Worm (Caenorhabditis elegans): ENCODE results near the gene ast-1.

The ast-1 gene

DNA sequence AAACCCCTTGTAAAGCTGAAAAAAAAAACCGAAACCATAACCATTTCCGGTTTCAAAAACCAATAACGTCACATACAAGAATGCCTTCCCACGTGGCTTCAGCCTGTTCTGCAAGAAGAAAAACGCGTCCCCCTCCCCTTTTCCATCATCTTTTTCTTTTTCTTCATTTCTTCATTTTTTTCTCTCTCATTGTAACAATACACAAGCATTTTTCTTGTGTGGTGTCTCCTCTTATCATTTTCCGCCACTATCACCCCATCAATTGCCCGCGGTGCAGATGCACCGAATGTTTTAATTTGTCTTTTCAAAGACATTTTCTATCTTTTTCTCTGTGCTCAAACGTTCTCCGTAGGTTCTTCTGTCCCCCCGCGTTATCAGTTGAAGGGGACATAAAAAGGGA lies 46.0 kb downstream of the ast-1 start:
- TF ChIP-seq fos-1 (tag; optimal IDR thresholded peaks at IDR 0.05) (peak; percentile 96), blmp-1 (tag; optimal IDR thresholded peaks at IDR 0.05; ENCODE audit: insufficient read depth) (peak; percentile 71), nhr-25 (tag; optimal IDR thresholded peaks at IDR 0.05) (peak; percentile 86), mbf-1 (tag; optimal IDR thresholded peaks at IDR 0.05) (no peak), mdl-1 (tag; optimal IDR thresholded peaks at IDR 0.05) (peak; percentile 29 to 64), ZK546.5 (tag; optimal IDR thresholded peaks at IDR 0.05) (no peak), C34F6.9 (tag; optimal IDR thresholded peaks at IDR 0.05) (peak; percentile 30), sma-9 (GFP tag; optimal IDR thresholded peaks at IDR 0.05) (peak; percentile 100), sma-9 (tag; optimal IDR thresholded peaks at IDR 0.05) (no peak), lsy-2 (tag; optimal IDR thresholded peaks at IDR 0.05) (peak in 1 of 2 experiments; percentile 71), lin-13 (GFP tag; optimal IDR thresholded peaks at IDR 0.05) (peak; percentile 60), egl-27 (tag; optimal IDR thresholded peaks at IDR 0.05) (peak; percentile 73), nhr-6 (tag; optimal IDR thresholded peaks at IDR 0.05) (peak; percentile 43), elt-3 (tag; optimal IDR thresholded peaks at IDR 0.05) (no peak), ztf-1 (GFP tag; conservative IDR thresholded peaks at IDR 0.05) (no peak), nhr-129 (tag; optimal IDR thresholded peaks at IDR 0.05) (peak; percentile 60), Y55F3AM.14 (GFP tag; optimal IDR thresholded peaks at IDR 0.05) (no peak), gmeb-1 (tag; optimal IDR thresholded peaks at IDR 0.05) (peak; percentile 74), ztf-4 (tag; optimal IDR thresholded peaks at IDR 0.05) (peak; percentile 22), mab-5 (tag; optimal IDR thresholded peaks at IDR 0.05) (peak; percentile 11), crh-2 (tag; optimal IDR thresholded peaks at IDR 0.05) (peak; percentile 89), ama-1 (optimal IDR thresholded peaks at IDR 0.05) (no peak), nhr-21 (tag; optimal IDR thresholded peaks at IDR 0.05) (peak; percentile 84), nhr-10 (tag; optimal IDR thresholded peaks at IDR 0.05) (no peak), ceh-16 (tag; optimal IDR thresholded peaks at IDR 0.05) (no peak), nhr-12 (tag; optimal IDR thresholded peaks at IDR 0.05) (no peak), unc-62 (GFP tag; optimal IDR thresholded peaks at IDR 0.05) (no peak), F13H6.1 (tag; optimal IDR thresholded peaks at IDR 0.05) (peak; percentile 89), sma-3 (GFP tag; optimal IDR thresholded peaks at IDR 0.05) (peak; percentile 58), nhr-11 (tag; optimal IDR thresholded peaks at IDR 0.05) (no peak), sem-4 (tag; optimal IDR thresholded peaks at IDR 0.05) (peak; percentile 42)

DNA sequence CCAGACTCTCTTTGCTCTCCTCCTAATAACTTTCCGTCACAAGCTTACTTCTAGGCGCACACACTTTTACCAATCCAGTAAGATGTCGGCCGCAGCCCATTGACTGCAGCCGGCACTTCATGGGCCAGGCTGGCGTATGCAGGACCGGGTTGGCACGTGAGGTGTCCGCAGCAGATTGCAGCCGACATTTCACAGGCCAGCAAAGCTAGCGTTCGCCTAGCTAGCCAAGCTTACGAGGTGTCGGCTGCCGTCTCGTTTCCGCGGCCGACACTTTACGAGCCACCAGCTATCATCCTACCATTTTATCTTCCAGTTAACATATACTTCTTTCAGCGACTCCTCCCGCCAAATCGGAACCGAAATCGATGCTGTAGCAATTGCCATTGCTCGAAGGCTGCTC lies 49.6 kb downstream of the ast-1 start:
- no peak for TF ChIP-seq R02D3.7 (tag; optimal IDR thresholded peaks at IDR 0.05)
- no peak for TF ChIP-seq sem-4 (tag; optimal IDR thresholded peaks at IDR 0.05)
- no peak for TF ChIP-seq nhr-23 (tag; optimal IDR thresholded peaks at IDR 0.05)
- TF ChIP-seq skn-1 (tag; optimal IDR thresholded peaks at IDR 0.05) = no peak
- TF ChIP-seq unc-62 (GFP tag; optimal IDR thresholded peaks at IDR 0.05) = no peak
- no peak for TF ChIP-seq gmeb-1 (tag; optimal IDR thresholded peaks at IDR 0.05)
- TF ChIP-seq alr-1 (tag; optimal IDR thresholded peaks at IDR 0.05) = no peak
- no peak for TF ChIP-seq elt-3 (tag; optimal IDR thresholded peaks at IDR 0.05)
- no peak for TF ChIP-seq mdl-1 (tag; optimal IDR thresholded peaks at IDR 0.05)
- no peak for TF ChIP-seq lin-11 (tag; optimal IDR thresholded peaks at IDR 0.05)
- TF ChIP-seq mbf-1 (tag; optimal IDR thresholded peaks at IDR 0.05) = no peak
- TF ChIP-seq lsy-2 (tag; optimal IDR thresholded peaks at IDR 0.05) = no peak
- no peak for TF ChIP-seq ama-1 (optimal IDR thresholded peaks at IDR 0.05)
- no peak for TF ChIP-seq zag-1 (tag; optimal IDR thresholded peaks at IDR 0.05)
- no peak for TF ChIP-seq C34F6.9 (tag; optimal IDR thresholded peaks at IDR 0.05)
- no peak for TF ChIP-seq lin-39 (tag; optimal IDR thresholded peaks at IDR 0.05)
- TF ChIP-seq nhr-25 (tag; optimal IDR thresholded peaks at IDR 0.05) = no peak

- TF ChIP-seq Y55F3AM.14 (GFP tag; optimal IDR thresholded peaks at IDR 0.05) = no peak
- TF ChIP-seq zag-1 (tag; optimal IDR thresholded peaks at IDR 0.05) = no peak
- TF ChIP-seq fos-1 (tag; optimal IDR thresholded peaks at IDR 0.05) = no peak
- no peak for TF ChIP-seq nhr-10 (tag; optimal IDR thresholded peaks at IDR 0.05)
- no peak for TF ChIP-seq ztf-11 (tag; optimal IDR thresholded peaks at IDR 0.05)
- TF ChIP-seq mdl-1 (tag; optimal IDR thresholded peaks at IDR 0.05) = no peak
- no peak for TF ChIP-seq nhr-77 (tag; optimal IDR thresholded peaks at IDR 0.05)
- no peak for TF ChIP-seq elt-1 (tag; optimal IDR thresholded peaks at IDR 0.05)
- no peak for TF ChIP-seq crh-2 (tag; optimal IDR thresholded peaks at IDR 0.05)
- no peak for TF ChIP-seq C34F6.9 (tag; optimal IDR thresholded peaks at IDR 0.05)
- no peak for TF ChIP-seq nhr-129 (tag; optimal IDR thresholded peaks at IDR 0.05)
- no peak for TF ChIP-seq mbf-1 (tag; optimal IDR thresholded peaks at IDR 0.05)
- no peak for TF ChIP-seq unc-39 (tag; optimal IDR thresholded peaks at IDR 0.05)
- no peak for TF ChIP-seq nhr-237 (tag; optimal IDR thresholded peaks at IDR 0.05)
- TF ChIP-seq unc-62 (GFP tag; optimal IDR thresholded peaks at IDR 0.05) = no peak
- TF ChIP-seq ZK546.5 (tag; optimal IDR thresholded peaks at IDR 0.05) = no peak
- no peak for TF ChIP-seq gmeb-1 (tag; optimal IDR thresholded peaks at IDR 0.05)
- no peak for TF ChIP-seq ztf-4 (tag; optimal IDR thresholded peaks at IDR 0.05)
- no peak for TF ChIP-seq sem-4 (tag; optimal IDR thresholded peaks at IDR 0.05)
- no peak for TF ChIP-seq nhr-6 (tag; optimal IDR thresholded peaks at IDR 0.05)
Measured at ce11 chrII:4082754-4083153, 52.4 kb downstream of the ast-1 start, which contains the start of gene R11F4.2. Gene R11F4.2 (plus strand): TSS chrII:4083054.

Data from whole organism, L2 larva.